Worm (Caenorhabditis elegans) whole organism, L3 larva: ENCODE results near the gene F35D11.1.

Source experiments
- ama-1 ChIP-seq: fragments of 150-350 bp; optimal IDR thresholded peaks from 2 replicates; lab custom pipeline; 2018
- ceh-82 ChIP-seq: fragments of 150-350 bp; optimal IDR thresholded peaks from 2 replicates; lab custom pipeline; 2014; ENCODE audit warnings: missing biosample characterization, missing genetic modification characterization
- lin-39 ChIP-seq: fragments of 150-350 bp; optimal IDR thresholded peaks from 2 replicates; lab custom pipeline; 2018; ENCODE audit warnings: missing biosample characterization, missing genetic modification reagents, missing genetic modification characterization
- nhr-11 ChIP-seq: fragments of 150-350 bp; optimal IDR thresholded peaks from 2 replicates; lab custom pipeline; 2014; ENCODE audit warnings: missing biosample characterization, missing genetic modification characterization
- nhr-12 ChIP-seq: fragments of 150-350 bp; optimal IDR thresholded peaks from 2 replicates; lab custom pipeline; 2014; ENCODE audit warnings: missing biosample characterization, missing genetic modification characterization
- nhr-237 ChIP-seq: fragments of 150-350 bp; optimal IDR thresholded peaks from 2 replicates; lab custom pipeline; 2014; ENCODE audit warnings: missing biosample characterization, missing genetic modification characterization
- nhr-28 ChIP-seq: fragments of 150-350 bp; optimal IDR thresholded peaks from 2 replicates; lab custom pipeline; 2014; ENCODE audit warnings: missing biosample characterization, missing genetic modification characterization
- pha-4 ChIP-seq: fragments of 150-350 bp; optimal IDR thresholded peaks from 2 replicates; lab custom pipeline; 2014; ENCODE audit warnings: missing biosample characterization, missing genetic modification reagents, missing genetic modification characterization
- sea-2 ChIP-seq: fragments of 150-350 bp; sonication (generic microtip); optimal IDR thresholded peaks from 4 replicates; lab custom pipeline; 2014; ENCODE audit warnings: missing biosample characterization, missing genetic modification reagents, missing genetic modification characterization
- unc-39 ChIP-seq: sonication (generic microtip); optimal IDR thresholded peaks from 4 replicates; lab custom pipeline; 2017; ENCODE audit warnings: missing biosample characterization, missing genetic modification characterization
- zag-1 ChIP-seq: fragments of 150-350 bp; optimal IDR thresholded peaks from 2 replicates; lab custom pipeline; 2014; ENCODE audit warnings: missing biosample characterization, missing genetic modification characterization

DNA sequence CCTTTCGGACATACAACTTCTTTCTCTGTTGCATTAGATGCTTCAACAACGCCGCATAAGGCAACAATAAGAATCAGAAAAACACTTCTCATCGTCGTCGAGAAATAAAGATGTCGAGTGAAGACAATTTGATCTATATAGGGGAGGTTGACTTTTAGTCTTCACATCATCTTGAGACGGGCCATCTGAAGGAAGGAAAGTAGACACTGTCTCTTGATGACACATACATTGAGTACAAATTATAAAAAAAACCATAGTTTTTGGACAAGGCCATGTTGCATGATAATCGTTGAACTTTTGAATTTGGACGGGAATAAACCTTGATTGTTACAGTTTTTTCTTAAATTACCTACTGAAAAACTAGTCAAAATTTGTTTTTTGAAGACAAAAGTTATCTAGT, 5.1 kb upstream of the F35D11.1 start, which contains the start of gene clec-139:
- TF ChIP-seq nhr-11 (tag; lab: Kevin White, UChicago) (no peak), zag-1 (tag; lab: Kevin White, UChicago) (no peak), ama-1 (lab: Kevin White, UChicago) (no peak), nhr-12 (tag; lab: Kevin White, UChicago) (no peak), sea-2 (no peak), pha-4 (no peak), nhr-237 (no peak), ceh-82 (no peak), unc-39 (tag; lab: Kevin White, UChicago) (no peak), lin-39 (tag; lab: Kevin White, UChicago) (no peak), nhr-28 (no peak)
